Worm (Caenorhabditis elegans) whole organism, L3 larva: Measurements from ENCODE around the gene F11C1.10.

Experiments
- R02D3.7 ChIP-seq: fragments of 150-350 bp; optimal IDR thresholded peaks from 2 replicates; lab custom pipeline; 2014; ENCODE audit warnings: missing biosample characterization, missing genetic modification characterization
- ama-1 ChIP-seq: fragments of 150-350 bp; optimal IDR thresholded peaks from 2 replicates; lab custom pipeline; 2018
- ceh-16 ChIP-seq: sonication (generic microtip); optimal IDR thresholded peaks from 2 replicates; lab custom pipeline; 2017; ENCODE audit warnings: missing biosample characterization, missing genetic modification characterization
- ceh-82 ChIP-seq: fragments of 150-350 bp; optimal IDR thresholded peaks from 2 replicates; lab custom pipeline; 2014; ENCODE audit warnings: missing biosample characterization, missing genetic modification characterization
- ceh-9 ChIP-seq: sonication (generic microtip); optimal IDR thresholded peaks from 2 replicates; lab custom pipeline; 2018; ENCODE audit warnings: missing biosample characterization, missing genetic modification characterization
- egl-27 ChIP-seq: sonication (generic microtip); optimal IDR thresholded peaks from 4 replicates; lab custom pipeline; 2017; ENCODE audit warnings: missing biosample characterization, missing genetic modification reagents, missing genetic modification characterization
- egl-5 ChIP-seq: fragments of 150-350 bp; optimal IDR thresholded peaks from 2 replicates; lab custom pipeline; 2017; ENCODE audit warnings: missing biosample characterization, missing genetic modification reagents, missing genetic modification characterization, inconsistent platforms
- elt-1 ChIP-seq: fragments of 150-350 bp; optimal IDR thresholded peaks from 2 replicates; lab custom pipeline; 2014; ENCODE audit warnings: missing biosample characterization, missing genetic modification characterization
- elt-2 ChIP-seq: sonication (generic microtip); optimal IDR thresholded peaks from 2 replicates; lab custom pipeline; 2016; ENCODE audit warnings: missing genetic modification reagents, mild to moderate bottlenecking, missing genetic modification characterization, missing compliant biosample characterization
- elt-3 ChIP-seq, 3 experiments: fragments of 150-350 bp in 1 of 3; sonication (generic microtip) in 2 of 3; optimal IDR thresholded peaks; 2 replicates in 2 of 3; 4 replicates in 1 of 3; lab custom pipeline; 2014 to 2017; ENCODE audit warnings: missing biosample characterization in 3 of 3, missing genetic modification characterization in 3 of 3
- eor-1 ChIP-seq, 2 experiments: fragments of 150-350 bp; optimal IDR thresholded peaks; 2 replicates each; lab custom pipeline; 2014 to 2018; ENCODE audit warnings: missing biosample characterization in 2 of 2, missing genetic modification characterization in 2 of 2
- fkh-10 ChIP-seq: sonication (generic microtip); optimal IDR thresholded peaks from 2 replicates; lab custom pipeline; 2017; ENCODE audit warnings: missing biosample characterization, missing genetic modification reagents, missing genetic modification characterization
- fkh-2 ChIP-seq: fragments of 150-350 bp; optimal IDR thresholded peaks from 2 replicates; lab custom pipeline; 2014; ENCODE audit warnings: missing biosample characterization, missing genetic modification reagents, missing genetic modification characterization
- fos-1 ChIP-seq: fragments of 150-350 bp; optimal IDR thresholded peaks from 2 replicates; lab custom pipeline; 2014; ENCODE audit warnings: missing biosample characterization, missing genetic modification characterization
- lin-15B ChIP-seq: fragments of 150-350 bp; optimal IDR thresholded peaks from 2 replicates; lab custom pipeline; 2014; ENCODE audit warnings: missing biosample characterization, missing genetic modification characterization
- lsy-12 ChIP-seq: sonication (generic microtip); optimal IDR thresholded peaks from 2 replicates; lab custom pipeline; 2016; ENCODE audit warnings: mild to moderate bottlenecking, missing genetic modification characterization, missing compliant biosample characterization
- nfya-1 ChIP-seq: sonication (generic microtip); optimal IDR thresholded peaks from 2 replicates; lab custom pipeline; 2017; ENCODE audit warnings: missing genetic modification characterization, mild to moderate bottlenecking, missing compliant biosample characterization, antibody characterized with exemption, moderate library complexity; ENCODE audit not compliant: insufficient read depth
- nhr-12 ChIP-seq: fragments of 150-350 bp; optimal IDR thresholded peaks from 2 replicates; lab custom pipeline; 2014; ENCODE audit warnings: missing biosample characterization, missing genetic modification characterization
- nhr-23 ChIP-seq: fragments of 150-350 bp; optimal IDR thresholded peaks from 2 replicates; lab custom pipeline; 2014; ENCODE audit warnings: missing biosample characterization, missing genetic modification reagents, missing genetic modification characterization
- nhr-25 ChIP-seq: sonication (generic microtip); optimal IDR thresholded peaks from 2 replicates; lab custom pipeline; 2017; ENCODE audit warnings: missing biosample characterization, missing genetic modification characterization
- nhr-28 ChIP-seq: fragments of 150-350 bp; optimal IDR thresholded peaks from 2 replicates; lab custom pipeline; 2014; ENCODE audit warnings: missing biosample characterization, missing genetic modification characterization
- nhr-43 ChIP-seq: sonication (generic microtip); optimal IDR thresholded peaks from 2 replicates; lab custom pipeline; 2016; ENCODE audit warnings: mild to moderate bottlenecking, missing genetic modification characterization, missing compliant biosample characterization; ENCODE audit not compliant: poor library complexity, severe bottlenecking
- nhr-67 ChIP-seq: fragments of 150-350 bp; optimal IDR thresholded peaks from 2 replicates; lab custom pipeline; 2014; ENCODE audit warnings: missing biosample characterization, missing genetic modification characterization
- nhr-76 ChIP-seq: fragments of 150-350 bp; sonication (generic microtip); optimal IDR thresholded peaks from 5 replicates; lab custom pipeline; 2014; ENCODE audit warnings: missing biosample characterization, missing genetic modification characterization
- pqm-1 ChIP-seq: fragments of 150-350 bp; optimal IDR thresholded peaks from 2 replicates; lab custom pipeline; 2017; ENCODE audit warnings: missing biosample characterization, missing genetic modification characterization, inconsistent platforms
- sea-2 ChIP-seq: fragments of 150-350 bp; sonication (generic microtip); optimal IDR thresholded peaks from 4 replicates; lab custom pipeline; 2014; ENCODE audit warnings: missing biosample characterization, missing genetic modification reagents, missing genetic modification characterization
- skn-1 ChIP-seq: fragments of 150-350 bp; optimal IDR thresholded peaks from 2 replicates; lab custom pipeline; 2014; ENCODE audit warnings: missing biosample characterization, missing genetic modification characterization
- tbx-2 ChIP-seq: sonication (generic microtip); optimal IDR thresholded peaks from 2 replicates; lab custom pipeline; 2016; ENCODE audit warnings: mild to moderate bottlenecking, missing genetic modification characterization, missing compliant biosample characterization
- unc-39 ChIP-seq: sonication (generic microtip); optimal IDR thresholded peaks from 4 replicates; lab custom pipeline; 2017; ENCODE audit warnings: missing biosample characterization, missing genetic modification characterization
- zag-1 ChIP-seq: fragments of 150-350 bp; optimal IDR thresholded peaks from 2 replicates; lab custom pipeline; 2014; ENCODE audit warnings: missing biosample characterization, missing genetic modification characterization
- ztf-11 ChIP-seq: fragments of 150-350 bp; optimal IDR thresholded peaks from 2 replicates; lab custom pipeline; 2014; ENCODE audit warnings: missing biosample characterization, missing genetic modification characterization
- ztf-4 ChIP-seq: fragments of 150-350 bp; optimal IDR thresholded peaks from 2 replicates; lab custom pipeline; 2014; ENCODE audit warnings: missing biosample characterization, missing genetic modification characterization

F11C1.10 gene

DNA sequence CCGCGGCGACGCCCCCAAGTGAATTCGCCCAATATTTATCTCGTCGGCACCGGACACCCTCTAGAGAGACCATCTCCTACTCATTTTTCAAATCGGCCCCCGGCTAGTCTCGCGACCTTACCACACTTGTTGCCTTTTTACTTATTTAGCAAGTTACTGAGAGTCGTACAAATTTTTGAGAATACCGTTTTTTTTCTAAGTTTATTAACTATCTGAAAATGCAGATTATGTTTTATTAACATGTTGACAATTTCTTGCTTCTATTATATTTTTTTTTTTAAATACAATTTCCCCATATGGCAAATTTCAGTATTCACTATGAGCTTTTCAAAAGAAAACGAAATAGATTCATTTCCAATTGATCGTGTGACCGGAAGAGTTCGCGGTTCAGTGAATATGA lies at the start of gene F11C1.10, which contains the start of gene F11C1.4:
Gene F11C1.10 (plus strand): TSS at position 309 of the 400 bp plus-strand sequence.
Gene F11C1.4 (plus strand): TSS at position 301 of the 400 bp plus-strand sequence.
- TF ChIP-seq nfya-1 (no peak), pqm-1 (tag; lab: Kevin White, UChicago) (no peak), ama-1 (lab: Kevin White, UChicago) (no peak), ceh-82 (no peak), skn-1 (tag; lab: Kevin White, UChicago) (no peak), zag-1 (tag; lab: Kevin White, UChicago) (no peak), fos-1 (tag; lab: Kevin White, UChicago) (no peak), ztf-4 (no peak), lsy-12 (tag; lab: Kevin White, UChicago) (no peak), ceh-16 (tag; lab: Kevin White, UChicago) (no peak), elt-1 (tag; lab: Kevin White, UChicago) (no peak), egl-5 (tag; lab: Kevin White, UChicago) (no peak)
- TF ChIP-seq, all 47 proteins: peak for 0

DNA sequence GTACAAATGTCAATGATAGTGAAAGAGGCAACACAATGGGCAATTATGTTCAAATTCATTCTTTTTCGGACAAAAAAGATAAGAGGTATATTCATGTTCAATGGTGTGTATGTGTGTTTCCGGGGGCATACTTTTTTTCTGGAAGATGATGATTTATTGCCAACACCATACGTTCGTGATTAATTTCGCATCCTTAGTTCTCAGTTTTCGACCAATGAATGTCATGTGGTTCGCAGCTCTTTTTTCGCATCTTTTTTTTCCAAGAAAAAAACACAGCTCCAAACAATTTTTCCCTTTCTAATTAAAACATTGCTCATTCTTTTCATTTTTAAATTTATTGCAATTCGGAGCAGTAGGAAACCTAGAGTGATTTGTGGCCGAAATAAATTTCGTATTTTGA lies 48.1 kb upstream of the F11C1.10 start:
- no peak for TF ChIP-seq ceh-9 (tag; lab: Kevin White, UChicago)
- peak; percentile 68 for TF ChIP-seq pqm-1 (tag; lab: Kevin White, UChicago)
- TF ChIP-seq skn-1 (tag; lab: Kevin White, UChicago) = no peak
- TF ChIP-seq sea-2 (GFP tag; lab: Kevin White, UChicago) = no peak
- no peak for TF ChIP-seq nhr-23 (tag; lab: Kevin White, UChicago)
- TF ChIP-seq elt-2 = peak; percentile 1
- TF ChIP-seq unc-39 (tag; lab: Kevin White, UChicago) = no peak

DNA sequence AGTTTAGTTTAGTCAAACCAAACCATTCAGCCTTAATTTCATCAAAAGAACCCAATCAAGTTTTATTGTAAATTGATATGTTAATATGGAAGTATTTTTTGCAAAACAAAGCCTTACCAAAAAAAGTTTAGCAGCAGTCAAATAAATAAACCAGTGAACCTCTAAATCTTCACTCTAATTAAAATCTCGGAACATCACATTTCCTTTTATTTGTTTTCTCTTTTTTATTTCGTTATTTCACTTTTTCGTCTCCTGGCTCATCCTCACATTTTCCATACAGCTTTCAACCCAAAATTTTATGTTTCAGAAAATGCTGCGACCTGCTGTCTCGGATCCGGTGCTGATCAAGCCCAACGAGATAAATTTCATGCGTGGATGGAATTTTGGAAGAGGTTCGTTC lies 46.9 kb upstream of the F11C1.10 start, which contains the start of gene C34E7.3:
Gene C34E7.3 (plus strand): TSS at position 301 of the 400 bp plus-strand sequence.
- no peak for TF ChIP-seq nfya-1
- TF ChIP-seq ceh-9 (tag; lab: Kevin White, UChicago) = no peak
- TF ChIP-seq ztf-11 (tag; lab: Kevin White, UChicago) = no peak
- TF ChIP-seq R02D3.7 (tag; lab: Kevin White, UChicago) = no peak
- no peak for TF ChIP-seq fos-1 (tag; lab: Kevin White, UChicago)
- TF ChIP-seq nhr-76 = no peak
- no peak for TF ChIP-seq sea-2 (GFP tag; lab: Kevin White, UChicago)
- TF ChIP-seq nhr-43 (tag; lab: Kevin White, UChicago) = no peak
- TF ChIP-seq tbx-2 (tag; lab: Kevin White, UChicago) = no peak

- TF ChIP-seq elt-3 (tag; optimal IDR thresholded peaks at IDR 0.05; lab: Kevin White, UChicago) (no peak), nhr-25 (peak; percentile 80), nfya-1 (peak; percentile 31), lin-15B (tag; lab: Kevin White, UChicago) (no peak), egl-27 (tag; lab: Kevin White, UChicago) (no peak), nhr-28 (no peak), nhr-23 (tag; lab: Kevin White, UChicago) (peak; percentile 42), skn-1 (tag; lab: Kevin White, UChicago) (no peak), nhr-67 (no peak), fkh-10 (GFP tag; lab: Kevin White, UChicago) (no peak), ama-1 (lab: Kevin White, UChicago) (peak; percentile 4), sea-2 (GFP tag; lab: Kevin White, UChicago) (no peak), nhr-43 (tag; lab: Kevin White, UChicago) (peak; percentile 39)
These were observed 42.1 kb upstream of the F11C1.10 start, which contains the start of gene gmap-1 for ce11 chrX:12934768-12935167. Gene gmap-1, minus strand, starts transcription at chrX:12934978.

DNA sequence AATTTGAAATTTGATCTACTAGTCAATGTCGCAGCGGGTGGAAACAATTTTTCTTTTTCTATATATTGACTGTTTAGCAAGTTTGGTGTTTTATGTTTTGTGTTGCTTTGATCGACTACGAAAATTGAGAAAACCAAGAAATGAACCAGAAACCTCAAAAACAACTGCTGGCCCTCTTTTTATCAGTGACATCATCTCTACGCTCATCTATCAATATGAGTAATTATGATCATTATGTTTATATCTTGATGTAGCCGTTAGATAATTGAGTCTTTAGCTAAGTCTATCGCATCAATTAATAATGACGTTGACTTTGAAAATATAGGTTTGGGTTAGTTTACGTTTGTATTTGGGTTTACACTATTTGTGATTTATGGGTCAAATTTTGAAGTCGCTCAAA lies 41.2 kb upstream of the F11C1.10 start:
- TF ChIP-seq fkh-2 (no peak), zag-1 (tag; lab: Kevin White, UChicago) (no peak), nhr-12 (tag; lab: Kevin White, UChicago) (no peak), fos-1 (tag; lab: Kevin White, UChicago) (no peak), eor-1 (tag; optimal IDR thresholded peaks at IDR 0.05; lab: Kevin White, UChicago) (no peak), elt-1 (tag; lab: Kevin White, UChicago) (peak; percentile 65)
